Worm (Caenorhabditis elegans) whole organism, young adult: ENCODE measurements around the gene C35A5.3.

Experiments
- F57A8.1 ChIP-seq: fragments of 200-800 bp; sonication (Bioruptor generic); optimal IDR thresholded peaks from 2 replicates; lab custom pipeline; 2018; ENCODE audit warnings: mild to moderate bottlenecking, missing genetic modification characterization, moderate library complexity, missing compliant biosample characterization
- ama-1 ChIP-seq, 3 experiments: fragments of 150-350 bp in 1 of 3; sonication (generic microtip) in 2 of 3; optimal IDR thresholded peaks; 2 replicates each; lab custom pipeline; 2014 to 2018; ENCODE audit warnings: missing biosample characterization in 2 of 3, missing genetic modification characterization in 2 of 3, missing genetic modification reagents in 2 of 3
- attf-5 ChIP-seq: fragments of 200-800 bp; sonication (Bioruptor generic); optimal IDR thresholded peaks from 2 replicates; lab custom pipeline; 2018; ENCODE audit warnings: mild to moderate bottlenecking, missing genetic modification characterization, missing compliant biosample characterization
- cebp-1 ChIP-seq, 2 experiments: fragments of 200-800 bp in 1 of 2; sonication (Bioruptor generic) in 1 of 2; sonication (generic microtip) in 1 of 2; IDR thresholded peaks in 1 of 2; optimal IDR thresholded peaks in 1 of 2; 2 replicates each; pipeline versions ENCODE4 v1.3.6 to Lab custom; 2017 to 2022; ENCODE audit warnings: missing compliant biosample characterization in 2 of 2, missing genetic modification characterization in 2 of 2, mild to moderate bottlenecking in 1 of 2, missing genetic modification reagents in 1 of 2, moderate library complexity in 1 of 2
- egrh-3 ChIP-seq: fragments of 200-800 bp; sonication (Bioruptor generic); IDR thresholded peaks from 2 replicates; pipeline ENCODE4 v1.3.6; 2022; ENCODE audit warnings: missing genetic modification reagents, missing genetic modification characterization, missing compliant biosample characterization
- lag-1 ChIP-seq: fragments of 200-800 bp; sonication (Bioruptor generic); IDR thresholded peaks from 2 replicates; pipeline ENCODE4 v1.3.6; 2022; ENCODE audit warnings: missing genetic modification reagents, missing genetic modification characterization, missing compliant biosample characterization
- let-526 ChIP-seq: fragments of 200-800 bp; sonication (Bioruptor generic); IDR thresholded peaks from 2 replicates; pipeline ENCODE4 v1.3.6; 2022; ENCODE audit warnings: missing genetic modification reagents, missing genetic modification characterization, missing compliant biosample characterization
- sea-2 ChIP-seq: fragments of 200-800 bp; sonication (Bioruptor generic); IDR thresholded peaks from 2 replicates; pipeline ENCODE4 v1.3.6; 2022; ENCODE audit warnings: missing genetic modification characterization, missing compliant biosample characterization
- snpc-4 ChIP-seq, 5 experiments: fragments of 150-350 bp in 1 of 5; sonication (generic microtip) in 4 of 5; optimal IDR thresholded peaks; 2 replicates each; lab custom pipeline; 2014 to 2018; ENCODE audit warnings: missing genetic modification characterization in 5 of 5, missing biosample characterization in 3 of 5, antibody characterized with exemption in 2 of 5, mild to moderate bottlenecking in 2 of 5, missing compliant biosample characterization in 2 of 5, missing genotype in 2 of 5, moderate library complexity in 2 of 5, missing genetic modification reagents in 1 of 5
- tlf-1 ChIP-seq: fragments of 200-800 bp; sonication (Bioruptor generic); optimal IDR thresholded peaks from 2 replicates; lab custom pipeline; 2018; ENCODE audit warnings: mild to moderate bottlenecking, missing genetic modification characterization, missing compliant biosample characterization
- unc-130 ChIP-seq: sonication (generic microtip); optimal IDR thresholded peaks from 2 replicates; lab custom pipeline; 2016; ENCODE audit warnings: missing genetic modification reagents, missing genetic modification characterization, missing compliant biosample characterization
- unc-62 ChIP-seq: fragments of 150-350 bp; optimal IDR thresholded peaks from 2 replicates; lab custom pipeline; 2014; ENCODE audit warnings: missing biosample characterization, missing genetic modification reagents, missing genetic modification characterization
- zfh-2 ChIP-seq: fragments of 200-800 bp; sonication (Bioruptor generic); conservative IDR thresholded peaks from 2 replicates; pipeline ENCODE4 v1.3.6; 2022; ENCODE audit warnings: missing genetic modification reagents, missing genetic modification characterization, missing compliant biosample characterization

ce11 chrV:10503893-10504292 lies 2.7 kb upstream of the C35A5.3 start, which contains the start of gene C35A5.10:
- TF ChIP-seq tlf-1 (no peak), F57A8.1 (GFP tag; lab: Kevin White, UChicago) (no peak), zfh-2 (GFP tag; lab: Robert Waterston, UW) (no peak), ama-1 (optimal IDR thresholded peaks at IDR 0.05; lab: Kevin White, UChicago) (no peak), ama-1 (GFP tag; optimal IDR thresholded peaks at IDR 0.05; lab: Kevin White, UChicago) (no peak), egrh-3 (GFP tag; lab: Robert Waterston, UW) (no peak), sea-2 (GFP tag; lab: Robert Waterston, UW) (no peak), snpc-4 (GFP tag; optimal IDR thresholded peaks at IDR 0.05; lab: Kevin White, UChicago) (no peak), snpc-4 (tag; optimal IDR thresholded peaks at IDR 0.05; lab: Kevin White, UChicago) (no peak), attf-5 (no peak), unc-62 (GFP tag; lab: Kevin White, UChicago) (no peak), let-526 (no peak), cebp-1 (GFP tag; IDR thresholded peaks at IDR 0.05; lab: Robert Waterston, UW) (no peak), cebp-1 (tag; optimal IDR thresholded peaks at IDR 0.05; lab: Kevin White, UChicago) (no peak), unc-130 (GFP tag; lab: Kevin White, UChicago) (no peak), lag-1 (no peak)
